Worm (Caenorhabditis elegans) whole organism, L4 larva: Measurements from ENCODE around the gene Y113G7B.12.

ENCODE experiments used
- F26F4.8 ChIP-seq: fragments of 200-800 bp; sonication (Bioruptor generic); conservative IDR thresholded peaks from 2 replicates; pipeline ENCODE4 v1.3.6; 2022; ENCODE audit warnings: missing genetic modification characterization, missing compliant biosample characterization
- F44E2.7 ChIP-seq: fragments of 200-800 bp; sonication (Bioruptor generic); IDR thresholded peaks from 2 replicates; pipeline ENCODE4 v2.1.2; 2022; ENCODE audit warnings: missing genetic modification characterization, missing compliant biosample characterization
- aha-1 ChIP-seq: fragments of 150-350 bp; peaks from one replicate; lab custom pipeline; 2014; ENCODE audit warnings: missing biosample characterization, missing genetic modification characterization
- ceh-28 ChIP-seq: fragments of 150-350 bp; optimal IDR thresholded peaks from 2 replicates; lab custom pipeline; 2014; ENCODE audit warnings: missing biosample characterization, missing genetic modification reagents, missing genetic modification characterization
- cey-2 ChIP-seq: sonication (generic microtip); optimal IDR thresholded peaks from 3 replicates; lab custom pipeline; 2017; ENCODE audit warnings: missing genetic modification characterization, mild to moderate bottlenecking, missing compliant biosample characterization, antibody characterized with exemption, borderline replicate concordance; ENCODE audit not compliant: insufficient read depth
- ctbp-1 ChIP-seq: fragments of 200-800 bp; sonication (Bioruptor generic); IDR thresholded peaks from 2 replicates; pipeline ENCODE4 v1.3.6; 2022; ENCODE audit warnings: missing genetic modification reagents, missing genetic modification characterization, missing compliant biosample characterization
- daf-16 ChIP-seq, 3 experiments: sonication (generic microtip); optimal IDR thresholded peaks; 2 replicates each; lab custom pipeline; 2016 to 2017; ENCODE audit warnings: missing genetic modification characterization in 3 of 3, missing genetic modification reagents in 3 of 3, mild to moderate bottlenecking in 2 of 3, missing compliant biosample characterization in 2 of 3, missing biosample characterization in 1 of 3, moderate library complexity in 1 of 3
- dmd-6 ChIP-seq: fragments of 200-800 bp; sonication (Bioruptor generic); IDR thresholded peaks from 2 replicates; pipeline ENCODE4 v1.3.6; 2022; ENCODE audit warnings: missing genetic modification reagents, missing genetic modification characterization, missing compliant biosample characterization
- dpl-1 ChIP-seq: fragments of 150-350 bp; optimal IDR thresholded peaks from 2 replicates; lab custom pipeline; 2014; ENCODE audit warnings: missing biosample characterization, missing genetic modification reagents, missing genetic modification characterization
- dve-1 ChIP-seq: sonication (generic microtip); optimal IDR thresholded peaks from 2 replicates; lab custom pipeline; 2017; ENCODE audit warnings: antibody characterized with exemption, mild to moderate bottlenecking, missing genetic modification characterization, missing compliant biosample characterization; ENCODE audit not compliant: insufficient read depth
- hif-1 ChIP-seq, 2 experiments: sonication (generic microtip); optimal IDR thresholded peaks; 2 replicates each; lab custom pipeline; 2016 to 2017; ENCODE audit warnings: missing compliant biosample characterization in 2 of 2, missing genetic modification characterization in 2 of 2, missing genetic modification reagents in 2 of 2, missing genotype in 2 of 2, mild to moderate bottlenecking in 1 of 2
- hlh-30 ChIP-seq: sonication (generic microtip); optimal IDR thresholded peaks from 2 replicates; lab custom pipeline; 2017; ENCODE audit warnings: antibody characterized with exemption, mild to moderate bottlenecking, missing genetic modification characterization, missing compliant biosample characterization; ENCODE audit not compliant: insufficient read depth
- hmg-1.1 ChIP-seq: fragments of 200-800 bp; sonication (Bioruptor generic); IDR thresholded peaks from 2 replicates; pipeline ENCODE4 v1.3.6; 2022; ENCODE audit warnings: missing genetic modification reagents, missing genetic modification characterization, missing compliant biosample characterization
- jun-1 ChIP-seq: fragments of 150-350 bp; optimal IDR thresholded peaks from 2 replicates; lab custom pipeline; 2014; ENCODE audit warnings: missing biosample characterization, missing genetic modification reagents, missing genetic modification characterization
- lim-7 ChIP-seq: fragments of 200-800 bp; sonication (Bioruptor generic); IDR thresholded peaks from 2 replicates; pipeline ENCODE4 v1.3.6; 2022; ENCODE audit warnings: missing genetic modification characterization, missing compliant biosample characterization
- lin-13 ChIP-seq: fragments of 150-350 bp; optimal IDR thresholded peaks from 2 replicates; lab custom pipeline; 2014; ENCODE audit warnings: missing biosample characterization, missing genetic modification reagents, missing genetic modification characterization
- lin-38 ChIP-seq: fragments of 200-800 bp; sonication (Bioruptor generic); IDR thresholded peaks from 2 replicates; pipeline ENCODE4 v1.3.6; 2022; ENCODE audit warnings: missing genetic modification reagents, missing genetic modification characterization, missing compliant biosample characterization
- lsy-2 ChIP-seq, 2 experiments: fragments of 150-350 bp in 1 of 2; sonication (generic microtip) in 1 of 2; optimal IDR thresholded peaks; 2 replicates each; lab custom pipeline; 2014 to 2017; ENCODE audit warnings: missing biosample characterization in 2 of 2, missing genetic modification characterization in 2 of 2
- mdl-1 ChIP-seq, 2 experiments: fragments of 150-350 bp in 1 of 2; sonication (generic microtip) in 1 of 2; optimal IDR thresholded peaks; 2 replicates each; lab custom pipeline; 2014 to 2017; ENCODE audit warnings: missing biosample characterization in 2 of 2, missing genetic modification characterization in 2 of 2
- mep-1 ChIP-seq: fragments of 150-350 bp; sonication (generic microtip); optimal IDR thresholded peaks from 3 replicates; lab custom pipeline; 2014; ENCODE audit warnings: missing biosample characterization, missing genetic modification characterization
- mes-2 ChIP-seq: sonication (generic microtip); optimal IDR thresholded peaks from 2 replicates; lab custom pipeline; 2016; ENCODE audit warnings: missing genotype, mild to moderate bottlenecking, missing genetic modification characterization, missing compliant biosample characterization; ENCODE audit not compliant: poor library complexity, severe bottlenecking
- mxl-3 ChIP-seq: fragments of 200-800 bp; sonication (Bioruptor generic); optimal IDR thresholded peaks from 2 replicates; lab custom pipeline; 2018; ENCODE audit warnings: mild to moderate bottlenecking, missing genetic modification characterization, missing compliant biosample characterization
- nhr-237 ChIP-seq: sonication (generic microtip); optimal IDR thresholded peaks from 2 replicates; lab custom pipeline; 2017; ENCODE audit warnings: missing biosample characterization, missing genetic modification characterization
- nhr-28 ChIP-seq: fragments of 150-350 bp; optimal IDR thresholded peaks from 2 replicates; lab custom pipeline; 2014; ENCODE audit warnings: missing biosample characterization, missing genetic modification characterization
- nhr-6 ChIP-seq: fragments of 150-350 bp; optimal IDR thresholded peaks from 2 replicates; lab custom pipeline; 2014; ENCODE audit warnings: missing biosample characterization, missing genetic modification characterization
- nhr-76 ChIP-seq: fragments of 150-350 bp; optimal IDR thresholded peaks from 2 replicates; lab custom pipeline; 2014; ENCODE audit warnings: missing biosample characterization, missing genetic modification characterization
- pha-4 ChIP-seq, 2 experiments: fragments of 150-350 bp in 1 of 2; fragments of 200-800 bp in 1 of 2; sonication (Bioruptor generic) in 1 of 2; IDR thresholded peaks in 1 of 2; optimal IDR thresholded peaks in 1 of 2; 2 replicates each; pipeline versions ENCODE4 v1.3.6 to Lab custom; 2014 to 2022; ENCODE audit warnings: missing genetic modification characterization in 2 of 2, missing genetic modification reagents in 2 of 2, missing biosample characterization in 1 of 2, missing compliant biosample characterization in 1 of 2
- rbr-2 ChIP-seq: sonication (generic microtip); optimal IDR thresholded peaks from 2 replicates; lab custom pipeline; 2016; ENCODE audit warnings: missing genotype, missing genetic modification characterization, missing compliant biosample characterization
- set-16 ChIP-seq: fragments of 200-800 bp; sonication (Bioruptor generic); IDR thresholded peaks from 2 replicates; pipeline ENCODE4 v1.3.6; 2022; ENCODE audit warnings: missing genetic modification reagents, missing genetic modification characterization, missing compliant biosample characterization
- unc-39 ChIP-seq: sonication (generic microtip); optimal IDR thresholded peaks from 2 replicates; lab custom pipeline; 2017; ENCODE audit warnings: missing biosample characterization, missing genetic modification characterization
- unc-62 ChIP-seq, 3 experiments: fragments of 150-350 bp in 1 of 3; sonication (generic microtip); optimal IDR thresholded peaks in 2 of 3; peaks in 1 of 3; 1 replicate in 1 of 3; 2 replicates in 2 of 3; lab custom pipeline; 2014 to 2017; ENCODE audit warnings: missing biosample characterization in 3 of 3, missing genetic modification characterization in 3 of 3, missing genetic modification reagents in 3 of 3, missing genotype in 1 of 3
- zip-11 ChIP-seq: fragments of 200-800 bp; sonication (Bioruptor generic); IDR thresholded peaks from 2 replicates; pipeline ENCODE4 v1.3.6; 2022; ENCODE audit warnings: missing genetic modification characterization, missing compliant biosample characterization

Gene Y113G7B.12

ce11 chrV:20212584-20212983 lies at the start of gene Y113G7B.12:
Y113G7B.12 (minus strand) TSS chrV:20212684.
- TF ChIP-seq ceh-28 (tag; lab: Kevin White, UChicago) (no peak), aha-1 (tag; lab: Kevin White, UChicago) (peak; percentile 44)

- no peak for TF ChIP-seq lim-7 (GFP tag; lab: Robert Waterston, UW)
- peak in 1 of 2 experiments; percentile 40 for TF ChIP-seq lsy-2 (tag; optimal IDR thresholded peaks at IDR 0.05; lab: Kevin White, UChicago)
- TF ChIP-seq daf-16 (GFP tag; optimal IDR thresholded peaks at IDR 0.05; lab: Kevin White, UChicago): no peak
- TF ChIP-seq daf-16 (tag; optimal IDR thresholded peaks at IDR 0.05; lab: Kevin White, UChicago): peak; percentile 21
- TF ChIP-seq dpl-1 (GFP tag; lab: Kevin White, UChicago): peak; percentile 34
- peak; percentile 78 for TF ChIP-seq hmg-1.1 (GFP tag; lab: Robert Waterston, UW)
- TF ChIP-seq nhr-6 (tag; lab: Kevin White, UChicago): peak; percentile 60
- TF ChIP-seq zip-11 (GFP tag; lab: Robert Waterston, UW): no peak
- TF ChIP-seq unc-39 (tag; lab: Kevin White, UChicago): no peak
- TF ChIP-seq nhr-28 (tag; lab: Kevin White, UChicago): peak; percentile 21
- peak; percentile 69 for TF ChIP-seq aha-1 (tag; lab: Kevin White, UChicago)
- TF ChIP-seq hif-1 (tag; optimal IDR thresholded peaks at IDR 0.05; lab: Kevin White, UChicago): peak in 1 of 2 experiments; percentile 15
- TF ChIP-seq lin-13: peak; percentile 52
- TF ChIP-seq rbr-2 (tag; lab: Kevin White, UChicago): peak; percentile 12
- TF ChIP-seq jun-1: no peak
- peak; percentile 70 for TF ChIP-seq mes-2
- TF ChIP-seq cey-2: no peak
- TF ChIP-seq nhr-237 (tag; lab: Kevin White, UChicago): no peak
- peak in 1 of 2 experiments; percentile 57 for TF ChIP-seq mdl-1 (tag; optimal IDR thresholded peaks at IDR 0.05; lab: Kevin White, UChicago)
- TF ChIP-seq pha-4 (GFP tag; IDR thresholded peaks at IDR 0.05; lab: Robert Waterston, UW): no peak
- no peak for TF ChIP-seq pha-4 (tag; optimal IDR thresholded peaks at IDR 0.05; lab: Kevin White, UChicago)
- peak; percentile 42; the same call in 1 of the 2 replicates for TF ChIP-seq lin-38 (GFP tag; lab: Robert Waterston, UW)
- TF ChIP-seq ceh-28 (tag; lab: Kevin White, UChicago): peak; percentile 11
- TF ChIP-seq mep-1 (tag; lab: Kevin White, UChicago): peak; percentile 22
- TF ChIP-seq hlh-30: peak; percentile 79
- TF ChIP-seq dmd-6 (GFP tag; lab: Robert Waterston, UW): 0 out of 2 replicates have a peak, but pooled peaks have one; percentile 6
- TF ChIP-seq mxl-3 (GFP tag; lab: Kevin White, UChicago): peak; percentile 10
- TF ChIP-seq set-16: no peak
- peak; percentile 16; the same call in 1 of the 2 replicates for TF ChIP-seq ctbp-1 (GFP tag; lab: Robert Waterston, UW)
- peak; percentile 31 for TF ChIP-seq dve-1 (tag; lab: Kevin White, UChicago)
Observed at ce11 chrV:20249438-20250120, 37.1 kb upstream of the Y113G7B.12 start, which contains the start of gene swsn-1. swsn-1 (minus strand) TSS chrV:20249488.

ce11 chrV:20241243-20241862 lies 28.9 kb upstream of the Y113G7B.12 start:
- TF ChIP-seq hif-1 (tag; optimal IDR thresholded peaks at IDR 0.05; lab: Kevin White, UChicago): no peak
- TF ChIP-seq F26F4.8: 0 out of 2 replicates have a peak, but pooled peaks have one; percentile 8
- peak; percentile 97 for TF ChIP-seq set-16
- peak in 1 of 2 experiments; percentile 18 for TF ChIP-seq unc-62 (GFP tag; optimal IDR thresholded peaks at IDR 0.05 in 1 of 2; lab: Kevin White, UChicago)
- no peak for TF ChIP-seq unc-62 (tag; optimal IDR thresholded peaks at IDR 0.05; lab: Kevin White, UChicago)
- peak; percentile 28; the same call in 1 of the 2 replicates for TF ChIP-seq pha-4 (GFP tag; IDR thresholded peaks at IDR 0.05; lab: Robert Waterston, UW)
- no peak for TF ChIP-seq pha-4 (tag; optimal IDR thresholded peaks at IDR 0.05; lab: Kevin White, UChicago)
- TF ChIP-seq nhr-76 (tag; lab: Kevin White, UChicago): no peak
- TF ChIP-seq F44E2.7 (GFP tag; lab: Robert Waterston, UW): peak; percentile 66; the same call in 1 of the 2 replicates
